Fruit fly (Drosophila melanogaster): ENCODE measurements around the gene CG6638.

Gene CG6638

dm6 chr3L:8575844-8576842 is at the start of gene CG6638, which contains the start of gene CG43078:
Gene CG6638 (minus strand): TSS chr3L:8576078.
Gene CG43078 (plus strand): TSS chr3L:8576808.
- TF ChIP-seq CG8301 (tag; optimal IDR thresholded peaks at IDR 0.05) (no peak), fd96Ca (GFP tag; IDR thresholded peaks at IDR 0.05) (0 out of 3 replicates have a peak, but pooled peaks have one; percentile 8)

dm6 chr3L:8623702-8624421 is 48.0 kb upstream of the CG6638 start, which contains the start of the genes GAPsec and Zasp66:
Gene GAPsec (minus strand): TSS chr3L:8623901.
Gene Zasp66 (plus strand): TSS chr3L:8624371.
- TF ChIP-seq gl (tag; optimal IDR thresholded peaks at IDR 0.05) (no peak), rn (GFP tag; IDR thresholded peaks at IDR 0.05) (no peak), CG14655 (GFP tag; optimal IDR thresholded peaks at IDR 0.05) (no peak), CG15710 (tag; optimal IDR thresholded peaks at IDR 0.05) (no peak), fd96Ca (GFP tag; IDR thresholded peaks at IDR 0.05) (no peak), Pif1A (GFP tag; optimal IDR thresholded peaks at IDR 0.05) (no peak), CG4496 (GFP tag; IDR thresholded peaks at IDR 0.05) (no peak), CG17806 (tag; optimal IDR thresholded peaks at IDR 0.05) (no peak), CG32121 (GFP tag; IDR thresholded peaks at IDR 0.05) (no peak), CG13204 (GFP tag; optimal IDR thresholded peaks at IDR 0.05) (no peak), CG9948 (tag; optimal IDR thresholded peaks at IDR 0.05) (no peak)

- TF ChIP-seq CG34367 (tag; optimal IDR thresholded peaks at IDR 0.05) (no peak), Pif1A (GFP tag; optimal IDR thresholded peaks at IDR 0.05) (no peak), D1 (tag; optimal IDR thresholded peaks at IDR 0.05) (no peak), CG12605 (GFP tag; IDR thresholded peaks at IDR 0.05) (no peak), CG17806 (tag; optimal IDR thresholded peaks at IDR 0.05) (no peak)
Measured at dm6 chr3L:8621465-8621864, 45.6 kb upstream of the CG6638 start.

- TF ChIP-seq Pif1B (GFP tag; optimal IDR thresholded peaks at IDR 0.05) (no peak), CG8301 (tag; optimal IDR thresholded peaks at IDR 0.05) (no peak), CG15710 (tag; optimal IDR thresholded peaks at IDR 0.05) (no peak), Pif1A (GFP tag; optimal IDR thresholded peaks at IDR 0.05) (no peak), D1 (tag; optimal IDR thresholded peaks at IDR 0.05) (no peak), CG10348 (GFP tag; IDR thresholded peaks at IDR 0.05) (no peak), CG32121 (GFP tag; IDR thresholded peaks at IDR 0.05) (no peak), CG14655 (GFP tag; optimal IDR thresholded peaks at IDR 0.05) (no peak), rn (GFP tag; IDR thresholded peaks at IDR 0.05) (no peak), CG9948 (tag; optimal IDR thresholded peaks at IDR 0.05) (no peak), gl (tag; optimal IDR thresholded peaks at IDR 0.05) (no peak)
Measured at dm6 chr3L:8619588-8619987, 43.7 kb upstream of the CG6638 start, which contains the start of gene S-Lap2. Gene S-Lap2 (plus strand): TSS chr3L:8619888.

dm6 chr3L:8616935-8617334 is 41.1 kb upstream of the CG6638 start, which contains the start of gene S-Lap1:
Gene S-Lap1 (plus strand): TSS chr3L:8617235.
- TF ChIP-seq CG10348 (GFP tag; IDR thresholded peaks at IDR 0.05) = no peak
- no peak for TF ChIP-seq CG14655 (GFP tag; optimal IDR thresholded peaks at IDR 0.05)
- TF ChIP-seq CG12605 (GFP tag; IDR thresholded peaks at IDR 0.05) = no peak
- no peak for TF ChIP-seq gl (tag; optimal IDR thresholded peaks at IDR 0.05)

dm6 chr3L:8607449-8607848 is 31.6 kb upstream of the CG6638 start:
- no peak for TF ChIP-seq Pif1B (GFP tag; optimal IDR thresholded peaks at IDR 0.05)
- TF ChIP-seq fd96Ca (GFP tag; IDR thresholded peaks at IDR 0.05) = peak; percentile 65; the same call in 2 of the 3 replicates
- peak; percentile 36 for TF ChIP-seq CG14655 (GFP tag; optimal IDR thresholded peaks at IDR 0.05)
- no peak for TF ChIP-seq CG34367 (tag; optimal IDR thresholded peaks at IDR 0.05)
- 0 out of 3 replicates have a peak, but pooled peaks have one; percentile 43 for TF ChIP-seq CG4496 (GFP tag; IDR thresholded peaks at IDR 0.05)
- no peak for TF ChIP-seq CG10348 (GFP tag; IDR thresholded peaks at IDR 0.05)
- TF ChIP-seq gl (tag; optimal IDR thresholded peaks at IDR 0.05) = no peak
- TF ChIP-seq CG8301 (tag; optimal IDR thresholded peaks at IDR 0.05) = no peak
- TF ChIP-seq Pif1A (GFP tag; optimal IDR thresholded peaks at IDR 0.05) = peak; percentile 53
- no peak for TF ChIP-seq EcR (GFP tag; optimal IDR thresholded peaks at IDR 0.05)
- TF ChIP-seq CG13204 (GFP tag; optimal IDR thresholded peaks at IDR 0.05) = no peak
- no peak for TF ChIP-seq D1 (tag; optimal IDR thresholded peaks at IDR 0.05)
- TF ChIP-seq CG8159 (tag; optimal IDR thresholded peaks at IDR 0.05) = peak; percentile 54
- peak; percentile 40 for TF ChIP-seq CG9948 (tag; optimal IDR thresholded peaks at IDR 0.05)
- TF ChIP-seq CG17806 (tag; optimal IDR thresholded peaks at IDR 0.05) = no peak
- peak; percentile 51 for TF ChIP-seq CG15710 (tag; optimal IDR thresholded peaks at IDR 0.05)
- TF ChIP-seq CG32121 (GFP tag; IDR thresholded peaks at IDR 0.05) = peak; percentile 42; the same call in 1 of the 2 replicates
- no peak for TF ChIP-seq Snoo (tag; optimal IDR thresholded peaks at IDR 0.05)
- no peak; the same call in 1 of the 2 replicates for TF ChIP-seq Ets98B (GFP tag; IDR thresholded peaks at IDR 0.05)
- TF ChIP-seq CG12605 (GFP tag; IDR thresholded peaks at IDR 0.05) = 0 out of 2 replicates have a peak, but pooled peaks have one; percentile 27

Measured in whole organism, pupa.